Worm (Caenorhabditis elegans): ENCODE measurements around the gene M03F8.5.
A peak's percentile ranks its signal among the peaks of the same experiment; 100 is the strongest.

M03F8.5 gene

DNA sequence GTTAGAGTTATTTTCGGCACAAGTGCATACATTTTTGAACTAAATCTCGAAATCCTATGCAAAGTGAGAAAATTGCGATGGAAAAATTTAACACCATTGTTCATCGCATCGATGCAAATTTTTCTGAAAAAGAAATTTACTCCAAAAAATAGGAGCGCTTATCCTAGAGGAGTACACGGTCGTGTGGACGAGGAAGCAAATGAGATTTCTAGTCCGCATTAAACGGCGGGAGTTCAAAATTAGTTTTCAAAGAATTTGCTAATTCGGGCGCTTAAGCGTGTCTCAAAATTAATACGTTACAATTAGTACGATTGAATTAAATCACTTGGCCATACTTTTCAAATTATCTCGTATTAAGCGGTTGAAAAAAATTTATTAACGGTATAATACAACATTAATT lies 18.9 kb downstream of the M03F8.5 start, which contains the start of gene lrpr-1 (continued):
- peak; percentile 12 for TF ChIP-seq B0035.1 (tag; optimal IDR thresholded peaks at IDR 0.05)
- TF ChIP-seq zim-3 (tag; optimal IDR thresholded peaks at IDR 0.05): peak; percentile 87
- no peak for TF ChIP-seq ama-1 (optimal IDR thresholded peaks at IDR 0.05)
- TF ChIP-seq ama-1 (GFP tag; optimal IDR thresholded peaks at IDR 0.05): no peak
- peak; percentile 14 for TF ChIP-seq F57C9.4 (tag; optimal IDR thresholded peaks at IDR 0.05)
- peak; percentile 81 for TF ChIP-seq dpl-1 (GFP tag; optimal IDR thresholded peaks at IDR 0.05)
- no peak for TF ChIP-seq tbx-9 (tag; optimal IDR thresholded peaks at IDR 0.05; ENCODE audit: borderline replicate concordance)
- 0 out of 2 replicates have a peak, but pooled peaks have one; percentile 35 for TF ChIP-seq hsf-1 (GFP tag; IDR thresholded peaks at IDR 0.05)
- TF ChIP-seq mel-28 (tag; optimal IDR thresholded peaks at IDR 0.05; ENCODE audit: borderline replicate concordance): peak; percentile 51

ce11 chrV:5916862-5917261 lies 19.7 kb downstream of the M03F8.5 start:
- TF ChIP-seq ccch-3 (GFP tag; optimal IDR thresholded peaks at IDR 0.05) (no peak), lin-26 (GFP tag; IDR thresholded peaks at IDR 0.05) (no peak), efl-1 (GFP tag; optimal IDR thresholded peaks at IDR 0.05) (no peak), T26A5.8 (tag; optimal IDR thresholded peaks at IDR 0.05) (no peak)

DNA sequence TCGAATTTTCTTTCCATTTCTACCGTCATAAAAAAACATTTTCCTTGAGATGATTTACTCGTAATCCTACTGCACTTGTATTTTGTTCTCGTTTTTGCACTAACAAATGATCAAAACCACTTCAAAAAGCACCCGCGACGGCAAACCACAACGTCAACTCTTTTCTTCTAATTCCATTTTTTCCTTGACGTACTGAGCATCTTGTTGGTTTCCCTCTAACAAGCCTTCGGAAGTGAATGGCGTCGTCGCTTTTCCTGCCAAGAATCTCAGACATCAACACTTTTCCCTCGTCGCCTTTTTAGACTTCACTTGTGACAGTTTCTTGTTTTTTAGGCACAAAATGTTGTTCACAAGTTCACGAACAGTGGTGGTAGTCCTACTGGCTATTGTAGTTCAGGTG lies 24.2 kb downstream of the M03F8.5 start, which contains the start of gene C04E6.13:
TSS of gene C04E6.13 (plus strand) at position 301 of the 400 bp plus-strand sequence.
- TF ChIP-seq tbp1 (GFP tag; optimal IDR thresholded peaks at IDR 0.05) (no peak), lir-1 (GFP tag; conservative IDR thresholded peaks at IDR 0.05) (no peak), nhr-90 (tag; optimal IDR thresholded peaks at IDR 0.05) (no peak), F10E7.11 (tag; optimal IDR thresholded peaks at IDR 0.05) (no peak), egl-44 (GFP tag; IDR thresholded peaks at IDR 0.05) (no peak), F39B2.1 (GFP tag; IDR thresholded peaks at IDR 0.05) (no peak), ets-4 (GFP tag; optimal IDR thresholded peaks at IDR 0.05) (no peak), F49E8.2 (tag; optimal IDR thresholded peaks at IDR 0.05; ENCODE audit: insufficient read depth) (no peak), ceh-91 (GFP tag; IDR thresholded peaks at IDR 0.05) (no peak), F37B4.10 (GFP tag; IDR thresholded peaks at IDR 0.05) (no peak), tlf-1 (GFP tag; optimal IDR thresholded peaks at IDR 0.05) (no peak), ekl-4 (GFP tag; IDR thresholded peaks at IDR 0.05) (no peak), Y67H2A.10 (GFP tag; conservative IDR thresholded peaks at IDR 0.05) (no peak), zfh-2 (GFP tag; conservative IDR thresholded peaks at IDR 0.05) (no peak), lsy-27 (tag; optimal IDR thresholded peaks at IDR 0.05; ENCODE audit: borderline replicate concordance, insufficient read depth) (no peak)

ce11 chrV:5907090-5907489 lies 29.5 kb downstream of the M03F8.5 start, which contains the start of gene C04E6.4:
TSS of gene C04E6.4 (plus strand) at chrV:5907390.
- TF ChIP-seq F57C9.4 (tag; optimal IDR thresholded peaks at IDR 0.05): no peak
- TF ChIP-seq cebp-1 (GFP tag; IDR thresholded peaks at IDR 0.05): no peak
- TF ChIP-seq cebp-1 (tag; optimal IDR thresholded peaks at IDR 0.05): no peak
- no peak for TF ChIP-seq him-1 (tag; optimal IDR thresholded peaks at IDR 0.05)
- no peak for TF ChIP-seq hrde-1 (tag; optimal IDR thresholded peaks at IDR 0.05; ENCODE audit: borderline replicate concordance)
- no peak for TF ChIP-seq F37B4.10 (GFP tag; IDR thresholded peaks at IDR 0.05)
- TF ChIP-seq madf-8 (GFP tag; conservative IDR thresholded peaks at IDR 0.05): no peak
- TF ChIP-seq aptf-3 (GFP tag; IDR thresholded peaks at IDR 0.05): no peak
- no peak for TF ChIP-seq unc-62 (GFP tag; optimal IDR thresholded peaks at IDR 0.05)
- TF ChIP-seq B0019.2 (GFP tag; conservative IDR thresholded peaks at IDR 0.05): no peak
- TF ChIP-seq tbx-9 (tag; optimal IDR thresholded peaks at IDR 0.05; ENCODE audit: borderline replicate concordance): no peak

All from whole organism, young adult.